Fruit fly (Drosophila melanogaster) whole organism, embryonic: Measurements from ENCODE around the gene CG13309.

ENCODE experiments used
- CG31365 ChIP-seq: fragments of 200-800 bp; sonication (Bioruptor generic); optimal IDR thresholded peaks from 2 replicates; lab custom pipeline; 2018; ENCODE audit warnings: missing biosample characterization, mild to moderate bottlenecking, missing genetic modification characterization
- ab ChIP-seq: fragments of 200-800 bp; sonication (Bioruptor generic); optimal IDR thresholded peaks from 2 replicates; lab custom pipeline; 2016; ENCODE audit warnings: missing biosample characterization, missing genetic modification characterization
- ind ChIP-seq: fragments of 200-800 bp; sonication (Bioruptor generic); optimal IDR thresholded peaks from 3 replicates; lab custom pipeline; 2016; ENCODE audit warnings: missing biosample characterization, missing genetic modification characterization
- ro ChIP-seq: fragments of 200-800 bp; sonication (Bioruptor generic); IDR thresholded peaks from 2 replicates; pipeline ENCODE4 v1.3.6; 2022; ENCODE audit warnings: missing biosample characterization, missing genetic modification characterization

dm6 chr3L:8788445-8788844, 21.8 kb upstream of the CG13309 start, which contains the start of gene Acbp5:
- TF ChIP-seq ab (GFP tag; lab: Kevin White, UChicago) (no peak), ind (GFP tag; lab: Kevin White, UChicago) (no peak), ro (GFP tag; lab: Robert Waterston, UW) (no peak), CG31365 (tag; lab: Kevin White, UChicago) (no peak)
